Worm (Caenorhabditis elegans) whole organism, early embryonic: ENCODE results near the gene nep-11.

ENCODE experiments used
- ama-1 ChIP-seq: fragments of 150-350 bp; optimal IDR thresholded peaks from 2 replicates; lab custom pipeline; 2014
- hmbx-1 ChIP-seq: sonication (generic microtip); optimal IDR thresholded peaks from 2 replicates; lab custom pipeline; 2016; ENCODE audit warnings: mild to moderate bottlenecking, missing genetic modification characterization, missing compliant biosample characterization
- hnd-1 ChIP-seq: sonication (generic microtip); optimal IDR thresholded peaks from 2 replicates; lab custom pipeline; 2016; ENCODE audit warnings: missing genetic modification characterization, missing compliant biosample characterization
- pes-1 ChIP-seq: fragments of 200-800 bp; sonication (Bioruptor generic); IDR thresholded peaks from 2 replicates; pipeline ENCODE4 v1.3.6; 2022; ENCODE audit warnings: missing genetic modification reagents, missing genetic modification characterization, missing compliant biosample characterization
- scrt-1 ChIP-seq: fragments of 200-800 bp; sonication (Bioruptor generic); IDR thresholded peaks from 2 replicates; pipeline ENCODE4 v1.3.6; 2022; ENCODE audit warnings: missing genetic modification characterization, missing compliant biosample characterization
- sea-1 ChIP-seq: fragments of 200-800 bp; sonication (Bioruptor generic); conservative IDR thresholded peaks from 2 replicates; pipeline ENCODE4 v1.3.6; 2022; ENCODE audit warnings: missing genetic modification characterization, missing compliant biosample characterization
- tbx-37 ChIP-seq: fragments of 200-800 bp; sonication (Bioruptor generic); conservative IDR thresholded peaks from 2 replicates; pipeline ENCODE4 v1.3.6; 2022; ENCODE audit warnings: missing genetic modification reagents, missing genetic modification characterization, missing compliant biosample characterization

ce11 chrII:3452421-3452820 is 27.1 kb upstream of the nep-11 start, which contains the start of gene C16C8.12:
- TF ChIP-seq tbx-37 (GFP tag; lab: Robert Waterston, UW): no peak
- no peak for TF ChIP-seq sea-1 (GFP tag; lab: Robert Waterston, UW)
- no peak for TF ChIP-seq pes-1 (GFP tag; lab: Robert Waterston, UW)
- no peak for TF ChIP-seq hmbx-1 (tag; lab: Kevin White, UChicago)
- no peak for TF ChIP-seq ama-1 (lab: Kevin White, UChicago)
- no peak for TF ChIP-seq hnd-1 (tag; lab: Kevin White, UChicago)
- TF ChIP-seq scrt-1 (GFP tag; lab: Robert Waterston, UW): no peak
